Fruit fly (Drosophila melanogaster): ENCODE results near the gene CG6005.

Gene CG6005

dm6 chr3R:19056884-19057283 is 33.1 kb upstream of the CG6005 start:
- TF ChIP-seq Hnf4 (GFP tag; optimal IDR thresholded peaks at IDR 0.05) = no peak
- no peak for TF ChIP-seq jim (GFP tag; optimal IDR thresholded peaks at IDR 0.05)

dm6 chr3R:19054839-19055238 is 31.0 kb upstream of the CG6005 start:
- TF ChIP-seq br (GFP tag; optimal IDR thresholded peaks at IDR 0.05) = no peak
- no peak for TF ChIP-seq Dif (GFP tag; optimal IDR thresholded peaks at IDR 0.05; ENCODE audit: partially characterized antibody)
- no peak for TF ChIP-seq Dfd (GFP tag; optimal IDR thresholded peaks at IDR 0.05)
- TF ChIP-seq psq (GFP tag; optimal IDR thresholded peaks at IDR 0.05) = no peak
- no peak for TF ChIP-seq OdsH (GFP tag; optimal IDR thresholded peaks at IDR 0.05)
- TF ChIP-seq ey (GFP tag; optimal IDR thresholded peaks at IDR 0.05) = no peak

- TF ChIP-seq usp (GFP tag; optimal IDR thresholded peaks at IDR 0.05) = no peak
- TF ChIP-seq OdsH (GFP tag; optimal IDR thresholded peaks at IDR 0.05) = no peak
- TF ChIP-seq Jra (GFP tag; optimal IDR thresholded peaks at IDR 0.05) = no peak
- no peak for TF ChIP-seq N (GFP tag; optimal IDR thresholded peaks at IDR 0.05)
- no peak for TF ChIP-seq Abd-B (GFP tag; optimal IDR thresholded peaks at IDR 0.05)
- TF ChIP-seq brk (GFP tag; optimal IDR thresholded peaks at IDR 0.05) = no peak
- no peak for TF ChIP-seq CrebA (GFP tag; optimal IDR thresholded peaks at IDR 0.05; ENCODE audit: borderline replicate concordance)
- no peak for TF ChIP-seq jim (GFP tag; optimal IDR thresholded peaks at IDR 0.05)
- no peak for TF ChIP-seq Dif (GFP tag; optimal IDR thresholded peaks at IDR 0.05; ENCODE audit: partially characterized antibody)
These were observed 28.6 kb upstream of the CG6005 start for dm6 chr3R:19052475-19052874.

- TF ChIP-seq Dif (GFP tag; optimal IDR thresholded peaks at IDR 0.05; ENCODE audit: partially characterized antibody) (peak; percentile 5), h (GFP tag; optimal IDR thresholded peaks at IDR 0.05) (peak; percentile 74), Vsx2 (GFP tag; optimal IDR thresholded peaks at IDR 0.05; ENCODE audit: partially characterized antibody) (no peak)
These were observed 27.4 kb upstream of the CG6005 start for dm6 chr3R:19051247-19051646.

- no peak for TF ChIP-seq Mio (GFP tag; optimal IDR thresholded peaks at IDR 0.05)
- TF ChIP-seq N (GFP tag; optimal IDR thresholded peaks at IDR 0.05) = no peak
- TF ChIP-seq pan (optimal IDR thresholded peaks at IDR 0.05) = no peak
These were observed 20.8 kb upstream of the CG6005 start for dm6 chr3R:19044638-19045037.

dm6 chr3R:19040685-19041084 is 16.9 kb upstream of the CG6005 start:
- TF ChIP-seq psq (GFP tag; optimal IDR thresholded peaks at IDR 0.05) (no peak), Myc (optimal IDR thresholded peaks at IDR 0.05) (no peak), Dfd (GFP tag; optimal IDR thresholded peaks at IDR 0.05) (peak; percentile 97)

- TF ChIP-seq sv (GFP tag; optimal IDR thresholded peaks at IDR 0.05) (no peak), dsf (GFP tag; optimal IDR thresholded peaks at IDR 0.05; ENCODE audit: borderline replicate concordance) (no peak), CrebA (GFP tag; optimal IDR thresholded peaks at IDR 0.05; ENCODE audit: borderline replicate concordance) (no peak), jim (GFP tag; optimal IDR thresholded peaks at IDR 0.05) (no peak), Hr83 (GFP tag; optimal IDR thresholded peaks at IDR 0.05; ENCODE audit: poor library complexity, severe bottlenecking) (no peak), tai (GFP tag; optimal IDR thresholded peaks at IDR 0.05) (no peak), br (GFP tag; optimal IDR thresholded peaks at IDR 0.05) (no peak)
These were observed 12.8 kb upstream of the CG6005 start for dm6 chr3R:19036521-19037142.

dm6 chr3R:19033238-19033637 is 9.4 kb upstream of the CG6005 start, which contains the start of gene CG6026:
Gene CG6026, plus strand, starts transcription at chr3R:19033538.
- TF ChIP-seq tai (GFP tag; optimal IDR thresholded peaks at IDR 0.05) (no peak), woc (GFP tag; optimal IDR thresholded peaks at IDR 0.05) (no peak), pan (optimal IDR thresholded peaks at IDR 0.05) (no peak), GATAd (GFP tag; optimal IDR thresholded peaks at IDR 0.05) (no peak), Dif (GFP tag; optimal IDR thresholded peaks at IDR 0.05; ENCODE audit: partially characterized antibody) (no peak), Hnf4 (GFP tag; optimal IDR thresholded peaks at IDR 0.05) (no peak), dmrt93B (GFP tag; optimal IDR thresholded peaks at IDR 0.05) (no peak), CG9705 (GFP tag; optimal IDR thresholded peaks at IDR 0.05) (no peak), dsf (GFP tag; optimal IDR thresholded peaks at IDR 0.05; ENCODE audit: borderline replicate concordance) (no peak), rgr (GFP tag; optimal IDR thresholded peaks at IDR 0.05) (no peak), Vsx2 (GFP tag; optimal IDR thresholded peaks at IDR 0.05; ENCODE audit: partially characterized antibody) (no peak), Dfd (GFP tag; optimal IDR thresholded peaks at IDR 0.05) (no peak), Jra (GFP tag; optimal IDR thresholded peaks at IDR 0.05) (no peak), sage (GFP tag; optimal IDR thresholded peaks at IDR 0.05) (no peak)
